Fruit fly (Drosophila melanogaster): ENCODE data around the gene CG13373.

dm6 chrX:522357-523043 is 45.7 kb downstream of the CG13373 start:
- peak; percentile 48 for TF ChIP-seq Ets96B (tag; optimal IDR thresholded peaks at IDR 0.05)
- peak; percentile 86 for TF ChIP-seq CG6163 (GFP tag; IDR thresholded peaks at IDR 0.05)
- peak; percentile 58 for TF ChIP-seq CG8319 (GFP tag; optimal IDR thresholded peaks at IDR 0.05)
- peak; percentile 55; the same call in 1 of the 3 replicates for TF ChIP-seq CG8119 (GFP tag; IDR thresholded peaks at IDR 0.05)
- TF ChIP-seq Hr38 (GFP tag; optimal IDR thresholded peaks at IDR 0.05), result peak; percentile 59
- peak; percentile 73 for TF ChIP-seq acj6 (GFP tag; optimal IDR thresholded peaks at IDR 0.05)
- peak; percentile 61 for TF ChIP-seq achi (GFP tag; optimal IDR thresholded peaks at IDR 0.05)
- peak; percentile 50 for TF ChIP-seq CG4318 (GFP tag; optimal IDR thresholded peaks at IDR 0.05)

Data from whole organism, prepupa.